Worm (Caenorhabditis elegans) whole organism, young adult: Measurements from ENCODE around the gene col-98.

ENCODE experiments used
- B0035.1 ChIP-seq: sonication (generic microtip); optimal IDR thresholded peaks from 2 replicates; lab custom pipeline; 2016; ENCODE audit warnings: missing genetic modification characterization, mild to moderate bottlenecking, missing compliant biosample characterization, missing genotype, missing genetic modification reagents
- F10E7.11 ChIP-seq: sonication (generic microtip); optimal IDR thresholded peaks from 2 replicates; lab custom pipeline; 2017; ENCODE audit warnings: mild to moderate bottlenecking, missing genetic modification characterization, moderate library complexity, missing compliant biosample characterization
- F22D6.2 ChIP-seq: sonication (generic microtip); optimal IDR thresholded peaks from 2 replicates; lab custom pipeline; 2016; ENCODE audit warnings: mild to moderate bottlenecking, missing genetic modification characterization, missing compliant biosample characterization
- F33H1.4 ChIP-seq: fragments of 200-800 bp; sonication (Bioruptor generic); IDR thresholded peaks from 2 replicates; pipeline ENCODE4 v1.3.6; 2022; ENCODE audit warnings: missing genetic modification reagents, missing genetic modification characterization, missing compliant biosample characterization
- F37B4.10 ChIP-seq: fragments of 200-800 bp; sonication (Bioruptor generic); IDR thresholded peaks from 2 replicates; pipeline ENCODE4 v1.3.6; 2022; ENCODE audit warnings: missing genetic modification characterization, missing compliant biosample characterization
- F52B5.7 ChIP-seq: sonication (generic microtip); optimal IDR thresholded peaks from 2 replicates; lab custom pipeline; 2016; ENCODE audit warnings: mild to moderate bottlenecking, missing genetic modification characterization, missing compliant biosample characterization
- F57A8.1 ChIP-seq: fragments of 200-800 bp; sonication (Bioruptor generic); optimal IDR thresholded peaks from 2 replicates; lab custom pipeline; 2018; ENCODE audit warnings: mild to moderate bottlenecking, missing genetic modification characterization, moderate library complexity, missing compliant biosample characterization
- F57C9.4 ChIP-seq: sonication (generic microtip); optimal IDR thresholded peaks from 2 replicates; lab custom pipeline; 2017; ENCODE audit warnings: mild to moderate bottlenecking, missing genetic modification characterization, missing compliant biosample characterization
- K11D2.4 ChIP-seq: fragments of 200-800 bp; sonication (Bioruptor generic); IDR thresholded peaks from 2 replicates; pipeline ENCODE4 v1.3.6; 2022; ENCODE audit warnings: missing genetic modification reagents, missing genetic modification characterization, missing compliant biosample characterization
- Y53G8AR.9 ChIP-seq: fragments of 200-800 bp; sonication (Bioruptor generic); conservative IDR thresholded peaks from 2 replicates; pipeline ENCODE4 v1.3.6; 2022; ENCODE audit warnings: missing genetic modification reagents, missing genetic modification characterization, missing compliant biosample characterization
- Y56A3A.18 ChIP-seq: fragments of 200-800 bp; sonication (Bioruptor generic); IDR thresholded peaks from 2 replicates; pipeline ENCODE4 v1.3.6; 2022; ENCODE audit warnings: missing genetic modification reagents, missing genetic modification characterization, missing compliant biosample characterization
- aptf-2 ChIP-seq: fragments of 200-800 bp; sonication (Bioruptor generic); conservative IDR thresholded peaks from 2 replicates; pipeline ENCODE4 v1.3.6; 2022; ENCODE audit warnings: missing genetic modification reagents, missing genetic modification characterization, missing compliant biosample characterization
- aptf-3 ChIP-seq: fragments of 200-800 bp; sonication (Bioruptor generic); IDR thresholded peaks from 2 replicates; pipeline ENCODE4 v1.3.6; 2022; ENCODE audit warnings: missing genetic modification characterization, missing compliant biosample characterization
- atf-7 ChIP-seq: sonication (generic microtip); optimal IDR thresholded peaks from 2 replicates; lab custom pipeline; 2017; ENCODE audit warnings: mild to moderate bottlenecking, missing genetic modification characterization, missing compliant biosample characterization
- athp-1 ChIP-seq: sonication (generic microtip); optimal IDR thresholded peaks from 2 replicates; lab custom pipeline; 2017; ENCODE audit warnings: mild to moderate bottlenecking, missing genetic modification characterization, missing compliant biosample characterization
- attf-6 ChIP-seq: fragments of 200-800 bp; sonication (Bioruptor generic); IDR thresholded peaks from 2 replicates; pipeline ENCODE4 v1.3.6; 2022; ENCODE audit warnings: missing genetic modification reagents, missing genetic modification characterization, missing compliant biosample characterization
- bed-2 ChIP-seq: fragments of 200-800 bp; sonication (Bioruptor generic); IDR thresholded peaks from 2 replicates; pipeline ENCODE4 v1.3.6; 2022; ENCODE audit warnings: missing genetic modification reagents, missing genetic modification characterization, missing compliant biosample characterization
- ccch-3 ChIP-seq: fragments of 200-800 bp; sonication (Bioruptor generic); optimal IDR thresholded peaks from 2 replicates; lab custom pipeline; 2018; ENCODE audit warnings: mild to moderate bottlenecking, missing genetic modification characterization, missing compliant biosample characterization
- ceh-58 ChIP-seq: fragments of 200-800 bp; sonication (Bioruptor generic); IDR thresholded peaks from 2 replicates; pipeline ENCODE4 v1.3.6; 2022; ENCODE audit warnings: missing genetic modification characterization, missing compliant biosample characterization
- ceh-91 ChIP-seq: fragments of 200-800 bp; sonication (Bioruptor generic); IDR thresholded peaks from 2 replicates; pipeline ENCODE4 v1.3.6; 2022; ENCODE audit warnings: missing genetic modification reagents, missing genetic modification characterization, missing compliant biosample characterization
- dpl-1 ChIP-seq: fragments of 150-350 bp; optimal IDR thresholded peaks from 2 replicates; lab custom pipeline; 2014; ENCODE audit warnings: missing biosample characterization, missing genetic modification reagents, missing genetic modification characterization
- efl-1 ChIP-seq: fragments of 150-350 bp; optimal IDR thresholded peaks from 2 replicates; lab custom pipeline; 2014; ENCODE audit warnings: missing biosample characterization, missing genetic modification reagents, missing genetic modification characterization
- ekl-4 ChIP-seq: fragments of 200-800 bp; sonication (Bioruptor generic); IDR thresholded peaks from 2 replicates; pipeline ENCODE4 v1.3.6; 2022; ENCODE audit warnings: missing genetic modification reagents, missing genetic modification characterization, missing compliant biosample characterization
- gei-17 ChIP-seq: fragments of 200-800 bp; sonication (Bioruptor generic); optimal IDR thresholded peaks from 2 replicates; lab custom pipeline; 2018; ENCODE audit warnings: mild to moderate bottlenecking, missing genetic modification characterization, missing compliant biosample characterization
- hlh-12 ChIP-seq: sonication (generic microtip); optimal IDR thresholded peaks from 2 replicates; lab custom pipeline; 2016; ENCODE audit warnings: missing genetic modification characterization, missing compliant biosample characterization
- hlh-26 ChIP-seq: fragments of 200-800 bp; sonication (Bioruptor generic); conservative IDR thresholded peaks from 2 replicates; pipeline ENCODE4 v1.3.6; 2022; ENCODE audit warnings: missing genetic modification reagents, missing genetic modification characterization, missing compliant biosample characterization
- hmg-1.2 ChIP-seq: fragments of 200-800 bp; sonication (Bioruptor generic); IDR thresholded peaks from 2 replicates; pipeline ENCODE4 v1.3.6; 2022; ENCODE audit warnings: missing genetic modification reagents, missing genetic modification characterization, missing compliant biosample characterization
- lin-26 ChIP-seq: fragments of 200-800 bp; sonication (Bioruptor generic); IDR thresholded peaks from 2 replicates; pipeline ENCODE4 v1.3.6; 2022; ENCODE audit warnings: missing genetic modification reagents, missing genetic modification characterization, missing compliant biosample characterization
- lin-40 ChIP-seq: sonication (generic microtip); optimal IDR thresholded peaks from 2 replicates; lab custom pipeline; 2016; ENCODE audit warnings: missing genetic modification characterization, mild to moderate bottlenecking, missing compliant biosample characterization, missing genotype, missing genetic modification reagents
- madf-8 ChIP-seq: fragments of 200-800 bp; sonication (Bioruptor generic); conservative IDR thresholded peaks from 2 replicates; pipeline ENCODE4 v1.3.6; 2022; ENCODE audit warnings: missing genetic modification reagents, missing genetic modification characterization, missing compliant biosample characterization
- mel-28 ChIP-seq: sonication (generic microtip); optimal IDR thresholded peaks from 2 replicates; lab custom pipeline; 2016; ENCODE audit warnings: borderline replicate concordance, mild to moderate bottlenecking, missing genetic modification characterization, missing compliant biosample characterization
- nfya-2 ChIP-seq: fragments of 200-800 bp; sonication (Bioruptor generic); IDR thresholded peaks from 2 replicates; pipeline ENCODE4 v1.3.6; 2022; ENCODE audit warnings: missing genetic modification reagents, missing genetic modification characterization, missing compliant biosample characterization
- nhr-80 ChIP-seq: sonication (generic microtip); optimal IDR thresholded peaks from 2 replicates; lab custom pipeline; 2016; ENCODE audit warnings: missing genetic modification characterization, missing compliant biosample characterization
- rcor-1 ChIP-seq: fragments of 200-800 bp; sonication (Bioruptor generic); IDR thresholded peaks from 2 replicates; pipeline ENCODE4 v1.3.6; 2022; ENCODE audit warnings: missing genetic modification reagents, missing genetic modification characterization, missing compliant biosample characterization
- snpc-1.1 ChIP-seq: sonication (generic microtip); optimal IDR thresholded peaks from 2 replicates; lab custom pipeline; 2017; ENCODE audit warnings: missing genetic modification characterization, mild to moderate bottlenecking, missing compliant biosample characterization, antibody characterized with exemption, moderate library complexity, missing genotype, missing genetic modification reagents; ENCODE audit not compliant: insufficient read depth
- snpc-4 ChIP-seq, 5 experiments: fragments of 150-350 bp in 1 of 5; sonication (generic microtip) in 4 of 5; optimal IDR thresholded peaks; 2 replicates each; lab custom pipeline; 2014 to 2018; ENCODE audit warnings: missing genetic modification characterization in 5 of 5, missing biosample characterization in 3 of 5, antibody characterized with exemption in 2 of 5, mild to moderate bottlenecking in 2 of 5, missing compliant biosample characterization in 2 of 5, missing genotype in 2 of 5, moderate library complexity in 2 of 5, missing genetic modification reagents in 1 of 5
- tlf-1 ChIP-seq: fragments of 200-800 bp; sonication (Bioruptor generic); optimal IDR thresholded peaks from 2 replicates; lab custom pipeline; 2018; ENCODE audit warnings: mild to moderate bottlenecking, missing genetic modification characterization, missing compliant biosample characterization
- ztf-22 ChIP-seq: fragments of 200-800 bp; sonication (Bioruptor generic); optimal IDR thresholded peaks from 2 replicates; lab custom pipeline; 2018; ENCODE audit warnings: mild to moderate bottlenecking, missing genetic modification characterization, moderate library complexity, missing compliant biosample characterization
- ztf-25 ChIP-seq: fragments of 200-800 bp; sonication (Bioruptor generic); IDR thresholded peaks from 2 replicates; pipeline ENCODE4 v1.3.6; 2022; ENCODE audit warnings: missing genetic modification reagents, missing genetic modification characterization, missing compliant biosample characterization
- ztf-26 ChIP-seq: sonication (generic microtip); optimal IDR thresholded peaks from 2 replicates; lab custom pipeline; 2017; ENCODE audit warnings: missing genetic modification characterization, missing compliant biosample characterization

The col-98 gene

ce11 chrIII:13024281-13024680, 5.5 kb downstream of the col-98 start, which contains the start of gene cyp-13A12:
cyp-13A12 (plus strand) TSS chrIII:13024547.
- TF ChIP-seq nhr-80: peak; percentile 48
- no peak for TF ChIP-seq F52B5.7 (tag; lab: Kevin White, UChicago)

ce11 chrIII:13027949-13028348, 9.1 kb downstream of the col-98 start:
- TF ChIP-seq F52B5.7 (tag; lab: Kevin White, UChicago) (no peak), hmg-1.2 (GFP tag; lab: Robert Waterston, UW) (no peak), attf-6 (GFP tag; lab: Robert Waterston, UW) (no peak), aptf-2 (GFP tag; lab: Robert Waterston, UW) (no peak), F57C9.4 (tag; lab: Kevin White, UChicago) (no peak)

ce11 chrIII:13029608-13030007, 10.8 kb downstream of the col-98 start, which contains the start of gene F14F7.4:
F14F7.4 (minus strand) TSS chrIII:13029708.
- no peak for TF ChIP-seq efl-1

- TF ChIP-seq aptf-3: no peak
- TF ChIP-seq mel-28 (tag; lab: Kevin White, UChicago): no peak
- no peak for TF ChIP-seq F33H1.4 (GFP tag; lab: Robert Waterston, UW)
- no peak for TF ChIP-seq ceh-58
- TF ChIP-seq F52B5.7 (tag; lab: Kevin White, UChicago): no peak
- no peak for TF ChIP-seq F10E7.11
- TF ChIP-seq B0035.1 (tag; lab: Kevin White, UChicago): no peak
- TF ChIP-seq F37B4.10: no peak
Measured at ce11 chrIII:13030551-13030950, 11.7 kb downstream of the col-98 start, which contains the start of gene F14F7.7. F14F7.7 (plus strand) TSS chrIII:13030904.

ce11 chrIII:13031701-13032100, 12.9 kb downstream of the col-98 start, which contains the start of gene F14F7.5:
F14F7.5 (plus strand) TSS chrIII:13032001.
- TF ChIP-seq F57A8.1 (GFP tag; lab: Kevin White, UChicago): no peak
- no peak for TF ChIP-seq nfya-2 (GFP tag; lab: Robert Waterston, UW)
- no peak for TF ChIP-seq bed-2 (GFP tag; lab: Robert Waterston, UW)
- TF ChIP-seq hlh-26: no peak
- no peak for TF ChIP-seq ztf-26 (tag; lab: Kevin White, UChicago)
- no peak for TF ChIP-seq ekl-4 (GFP tag; lab: Robert Waterston, UW)
- TF ChIP-seq K11D2.4 (GFP tag; lab: Robert Waterston, UW): no peak
- TF ChIP-seq F37B4.10: no peak
- TF ChIP-seq athp-1: no peak
- TF ChIP-seq snpc-1.1 (tag; lab: Kevin White, UChicago): no peak
- TF ChIP-seq aptf-2 (GFP tag; lab: Robert Waterston, UW): no peak
- TF ChIP-seq lin-26: no peak
- TF ChIP-seq ceh-91 (GFP tag; lab: Robert Waterston, UW): no peak
- no peak for TF ChIP-seq B0035.1 (tag; lab: Kevin White, UChicago)
- no peak for TF ChIP-seq rcor-1 (GFP tag; lab: Robert Waterston, UW)
- TF ChIP-seq tlf-1 (GFP tag; lab: Kevin White, UChicago): no peak
- TF ChIP-seq, all 124 proteins: peak for 0

ce11 chrIII:13032429-13033018, 13.7 kb downstream of the col-98 start:
- TF ChIP-seq Y53G8AR.9: no peak
- no peak for TF ChIP-seq ccch-3 (GFP tag; lab: Kevin White, UChicago)
- no peak for TF ChIP-seq Y56A3A.18
- no peak for TF ChIP-seq gei-17
- 0 out of 2 replicates have a peak, but pooled peaks have one; percentile 12 for TF ChIP-seq ztf-25 (GFP tag; lab: Robert Waterston, UW)
- no peak for TF ChIP-seq hlh-12 (tag; lab: Kevin White, UChicago)
- no peak for TF ChIP-seq ztf-22 (GFP tag; lab: Kevin White, UChicago)
- no peak for TF ChIP-seq snpc-4 (GFP tag; optimal IDR thresholded peaks at IDR 0.05; lab: Kevin White, UChicago)
- TF ChIP-seq snpc-4 (tag; optimal IDR thresholded peaks at IDR 0.05; lab: Kevin White, UChicago): no peak
- TF ChIP-seq dpl-1 (GFP tag; lab: Kevin White, UChicago): no peak
- no peak for TF ChIP-seq madf-8
- no peak for TF ChIP-seq lin-40 (tag; lab: Kevin White, UChicago)
- TF ChIP-seq atf-7 (tag; lab: Kevin White, UChicago): no peak
- no peak for TF ChIP-seq ekl-4 (GFP tag; lab: Robert Waterston, UW)
- TF ChIP-seq F22D6.2: no peak
